Fruit fly (Drosophila melanogaster): ENCODE measurements around the gene Irp-1A.
A peak's percentile ranks its signal among the peaks of the same experiment; 100 is the strongest.

Irp-1A gene

dm6 chr3R:22753895-22754774, 29.7 kb upstream of the Irp-1A start (continued):
- TF ChIP-seq CG8359 (GFP tag; optimal IDR thresholded peaks at IDR 0.05; ENCODE audit: borderline replicate concordance) (no peak), eve (GFP tag; optimal IDR thresholded peaks at IDR 0.05) (no peak), GATAe (GFP tag; conservative IDR thresholded peaks at IDR 0.05) (no peak), ci (GFP tag; IDR thresholded peaks at IDR 0.05) (peak; percentile 83), peb (GFP tag; IDR thresholded peaks at IDR 0.05) (no peak), yki (optimal IDR thresholded peaks at IDR 0.05) (no peak), bcd (GFP tag; optimal IDR thresholded peaks at IDR 0.05) (peak; percentile 72), tgo (GFP tag; IDR thresholded peaks at IDR 0.05) (peak; percentile 43; the same call in 2 of the 3 replicates), CG42726 (GFP tag; IDR thresholded peaks at IDR 0.05; ENCODE audit: partially characterized antibody) (0 out of 2 replicates have a peak, but pooled peaks have one; percentile 30), dan (GFP tag; IDR thresholded peaks at IDR 0.05) (no peak), Tbp (GFP tag; optimal IDR thresholded peaks at IDR 0.05) (no peak), jigr1 (GFP tag; IDR thresholded peaks at IDR 0.05) (peak; percentile 51; the same call in 1 of the 3 replicates), sd (tag; optimal IDR thresholded peaks at IDR 0.05) (no peak), CG3726 (GFP tag; IDR thresholded peaks at IDR 0.05) (no peak), CG2202 (tag; optimal IDR thresholded peaks at IDR 0.05) (no peak), CG1832 (GFP tag; optimal IDR thresholded peaks at IDR 0.05) (no peak), jing (GFP tag; optimal IDR thresholded peaks at IDR 0.05) (peak; percentile 31), CG17829 (tag; optimal IDR thresholded peaks at IDR 0.05) (peak; percentile 60), Taf1 (GFP tag; IDR thresholded peaks at IDR 0.05) (no peak), hb (GFP tag; IDR thresholded peaks at IDR 0.05; ENCODE audit: partially characterized antibody) (no peak), vnd (GFP tag; IDR thresholded peaks at IDR 0.05; ENCODE audit: partially characterized antibody) (no peak), CG13296 (GFP tag; optimal IDR thresholded peaks at IDR 0.05) (peak; percentile 16), gfzf (GFP tag; optimal IDR thresholded peaks at IDR 0.05) (no peak), cad (GFP tag; optimal IDR thresholded peaks at IDR 0.05) (no peak), CG12769 (tag; optimal IDR thresholded peaks at IDR 0.05) (peak; percentile 35), fd96Cb (tag; optimal IDR thresholded peaks at IDR 0.05) (peak; percentile 59), Myb (GFP tag; optimal IDR thresholded peaks at IDR 0.05) (peak; percentile 17), Max (GFP tag; optimal IDR thresholded peaks at IDR 0.05) (no peak), mam (GFP tag; optimal IDR thresholded peaks at IDR 0.05) (peak; percentile 58), wdn (GFP tag; IDR thresholded peaks at IDR 0.05) (peak; percentile 35; the same call in 1 of the 2 replicates), lmd (GFP tag; IDR thresholded peaks at IDR 0.05) (peak; percentile 54), Antp (GFP tag; optimal IDR thresholded peaks at IDR 0.05) (peak; percentile 11), PHDP (tag; optimal IDR thresholded peaks at IDR 0.05) (peak; percentile 62), Oli (tag; optimal IDR thresholded peaks at IDR 0.05) (peak; percentile 74), CG18764 (GFP tag; optimal IDR thresholded peaks at IDR 0.05) (no peak), CG14050 (GFP tag; IDR thresholded peaks at IDR 0.05) (peak; percentile 36; the same call in 2 of the 3 replicates), CG8290 (GFP tag; optimal IDR thresholded peaks at IDR 0.05) (no peak), CG8290 (tag; optimal IDR thresholded peaks at IDR 0.05) (peak in 1 of 2 experiments; percentile 73), CG13287 (GFP tag; IDR thresholded peaks at IDR 0.05; ENCODE audit: partially characterized antibody) (peak; percentile 54), Elba2 (GFP tag; optimal IDR thresholded peaks at IDR 0.05) (no peak), Lhr (GFP tag; optimal IDR thresholded peaks at IDR 0.05) (no peak), tll (GFP tag; optimal IDR thresholded peaks at IDR 0.05) (no peak), CG8478 (optimal IDR thresholded peaks at IDR 0.05) (no peak), Ptx1 (GFP tag; IDR thresholded peaks at IDR 0.05) (peak; percentile 65), CG10979 (tag; optimal IDR thresholded peaks at IDR 0.05) (peak; percentile 55), CG9727 (GFP tag; optimal IDR thresholded peaks at IDR 0.05) (peak; percentile 73), CG7745 (tag; optimal IDR thresholded peaks at IDR 0.05) (no peak), CG2678 (tag; optimal IDR thresholded peaks at IDR 0.05) (peak; percentile 81), CG15479 (GFP tag; optimal IDR thresholded peaks at IDR 0.05) (no peak)
